Worm (Caenorhabditis elegans) whole organism, midembryonic: ENCODE measurements around the gene acaa-2.

Experiments
- cog-1 ChIP-seq: sonication (generic microtip); optimal IDR thresholded peaks from 2 replicates; lab custom pipeline; 2016; ENCODE audit warnings: missing genetic modification characterization, missing compliant biosample characterization
- flt-1 ChIP-seq: fragments of 200-800 bp; sonication (Bioruptor generic); IDR thresholded peaks from 2 replicates; pipeline ENCODE4 v1.3.6; 2022; ENCODE audit warnings: missing genetic modification characterization, missing compliant biosample characterization
- klf-2 ChIP-seq: fragments of 200-800 bp; sonication (Bioruptor generic); conservative IDR thresholded peaks from 2 replicates; pipeline ENCODE4 v1.3.6; 2022; ENCODE audit warnings: missing genetic modification reagents, missing genetic modification characterization, missing compliant biosample characterization
- tab-1 ChIP-seq: fragments of 200-800 bp; sonication (Bioruptor generic); IDR thresholded peaks from 2 replicates; pipeline ENCODE4 v1.3.6; 2022; ENCODE audit warnings: missing genetic modification characterization, missing compliant biosample characterization

ce11 chrIII:13346785-13347184, 2.0 kb downstream of the acaa-2 start, which contains the start of gene mtm-6:
- TF ChIP-seq klf-2: no peak
- no peak for TF ChIP-seq flt-1 (GFP tag; lab: Robert Waterston, UW)
- TF ChIP-seq tab-1 (GFP tag; lab: Robert Waterston, UW): no peak
- TF ChIP-seq cog-1: no peak
